Worm (Caenorhabditis elegans): ENCODE results near the gene hrpl-1.

DNA sequence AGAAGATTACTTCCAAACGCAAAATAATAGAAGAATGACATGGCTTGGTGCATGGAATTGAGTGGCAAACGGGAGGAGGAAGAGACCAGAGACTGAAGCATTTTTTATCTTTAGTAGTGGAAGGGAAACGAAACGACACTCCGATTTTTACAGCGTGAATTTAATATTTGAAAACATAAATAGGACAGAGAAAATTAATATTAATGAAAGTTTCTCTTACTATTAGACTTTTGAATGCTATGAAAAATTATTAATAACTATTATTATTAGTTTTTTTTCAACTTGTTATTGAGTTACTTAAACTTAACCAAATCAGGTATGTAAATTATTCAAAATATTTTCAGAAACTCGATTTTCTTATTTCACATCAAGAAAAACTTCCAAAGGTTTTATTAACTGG is 18.5 kb upstream of the hrpl-1 start, which contains the start of gene C44B7.7:
- no peak for TF ChIP-seq nhr-237 (tag; optimal IDR thresholded peaks at IDR 0.05)
- TF ChIP-seq mab-5 (tag; optimal IDR thresholded peaks at IDR 0.05): no peak
- TF ChIP-seq ZK546.5 (tag; optimal IDR thresholded peaks at IDR 0.05): no peak
- TF ChIP-seq skn-1 (tag; optimal IDR thresholded peaks at IDR 0.05): no peak
- no peak for TF ChIP-seq nhr-25 (tag; optimal IDR thresholded peaks at IDR 0.05)
- no peak for TF ChIP-seq ztf-11 (tag; optimal IDR thresholded peaks at IDR 0.05)
- TF ChIP-seq ama-1 (optimal IDR thresholded peaks at IDR 0.05): no peak
- no peak for TF ChIP-seq unc-39 (tag; optimal IDR thresholded peaks at IDR 0.05)

All from whole organism, L2 larva.